Fruit fly (Drosophila melanogaster): ENCODE measurements around the gene CG2004.
A peak's percentile ranks its signal among the peaks of the same experiment; 100 is the strongest.

The CG2004 gene

DNA sequence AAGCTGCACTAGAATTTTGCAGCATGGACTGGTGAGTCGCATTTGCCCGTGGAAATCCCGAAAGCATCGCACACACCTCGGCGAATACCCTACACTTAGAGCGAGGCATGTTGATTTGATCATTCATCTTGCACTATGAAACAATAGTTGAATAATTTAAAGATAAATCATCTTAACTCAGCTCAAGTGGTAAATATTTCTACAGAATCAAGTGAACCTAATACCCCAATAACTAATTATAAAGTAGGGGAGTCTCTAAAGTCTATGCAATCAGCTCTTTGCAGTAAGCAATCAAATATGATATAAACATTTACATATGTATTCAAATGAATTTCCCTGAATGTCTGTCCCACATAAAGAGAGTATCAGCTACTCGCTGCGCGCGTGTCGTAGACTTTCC, 37.3 kb downstream of the CG2004 start (continued):
- no peak for TF ChIP-seq BtbVII (GFP tag; optimal IDR thresholded peaks at IDR 0.05)
- no peak for TF ChIP-seq CG3407 (GFP tag; optimal IDR thresholded peaks at IDR 0.05)
- TF ChIP-seq CG42726 (GFP tag; IDR thresholded peaks at IDR 0.05; ENCODE audit: partially characterized antibody): no peak
- no peak for TF ChIP-seq luna (GFP tag; optimal IDR thresholded peaks at IDR 0.05)
- TF ChIP-seq CG12744 (GFP tag; optimal IDR thresholded peaks at IDR 0.05): no peak
- peak; percentile 23; the same call in 1 of the 2 replicates for TF ChIP-seq Nf-YA (GFP tag; IDR thresholded peaks at IDR 0.05)
- no peak for TF ChIP-seq fu2 (GFP tag; optimal IDR thresholded peaks at IDR 0.05)
- TF ChIP-seq vfl (GFP tag; optimal IDR thresholded peaks at IDR 0.05): no peak
- TF ChIP-seq btn (GFP tag; optimal IDR thresholded peaks at IDR 0.05): no peak
- no peak for TF ChIP-seq Elba2 (GFP tag; optimal IDR thresholded peaks at IDR 0.05)
- no peak for TF ChIP-seq grau (tag; optimal IDR thresholded peaks at IDR 0.05)
- TF ChIP-seq H15 (GFP tag; IDR thresholded peaks at IDR 0.05): peak; percentile 79
- no peak for TF ChIP-seq CG43689 (GFP tag; IDR thresholded peaks at IDR 0.05)
- TF ChIP-seq NFAT (GFP tag; IDR thresholded peaks at IDR 0.05): no peak
- peak; percentile 79 for TF ChIP-seq Camta (GFP tag; optimal IDR thresholded peaks at IDR 0.05)
- TF ChIP-seq CG15011 (GFP tag; optimal IDR thresholded peaks at IDR 0.05): no peak
- TF ChIP-seq knrl (GFP tag; IDR thresholded peaks at IDR 0.05; ENCODE audit: partially characterized antibody): no peak
- no peak for TF ChIP-seq GATAe (GFP tag; conservative IDR thresholded peaks at IDR 0.05)
- TF ChIP-seq CG7987 (GFP tag; optimal IDR thresholded peaks at IDR 0.05): no peak
- TF ChIP-seq grn (GFP tag; optimal IDR thresholded peaks at IDR 0.05): no peak
- TF ChIP-seq Lpt (GFP tag; optimal IDR thresholded peaks at IDR 0.05): no peak
- TF ChIP-seq CG4730 (GFP tag; IDR thresholded peaks at IDR 0.05): no peak
- TF ChIP-seq Asciz (GFP tag; optimal IDR thresholded peaks at IDR 0.05): no peak
- TF ChIP-seq CkIIα-i1 (GFP tag; IDR thresholded peaks at IDR 0.05): no peak
- TF ChIP-seq CG6272 (GFP tag; IDR thresholded peaks at IDR 0.05): no peak
- no peak for TF ChIP-seq Ets65A (GFP tag)
- no peak for TF ChIP-seq CG3995 (GFP tag; optimal IDR thresholded peaks at IDR 0.05)
- TF ChIP-seq jigr1 (GFP tag; IDR thresholded peaks at IDR 0.05): no peak
- TF ChIP-seq CG10543 (GFP tag; optimal IDR thresholded peaks at IDR 0.05): no peak
- TF ChIP-seq CG11093 (GFP tag; IDR thresholded peaks at IDR 0.05): no peak
- TF ChIP-seq mirr (GFP tag; optimal IDR thresholded peaks at IDR 0.05): no peak
- TF ChIP-seq danr (GFP tag; IDR thresholded peaks at IDR 0.05): no peak
- no peak for TF ChIP-seq eyg (GFP tag; optimal IDR thresholded peaks at IDR 0.05)
- no peak for TF ChIP-seq CG17829 (tag; optimal IDR thresholded peaks at IDR 0.05)
- TF ChIP-seq dpn (GFP tag; optimal IDR thresholded peaks at IDR 0.05): peak in 1 of 2 experiments; percentile 85
- no peak for TF ChIP-seq nerfin-2 (GFP tag; IDR thresholded peaks at IDR 0.05; ENCODE audit: partially characterized antibody)
- TF ChIP-seq Scr (GFP tag; IDR thresholded peaks at IDR 0.05; ENCODE audit: partially characterized antibody): no peak
- TF ChIP-seq Fer1 (GFP tag; optimal IDR thresholded peaks at IDR 0.05): no peak
- peak; percentile 84 for TF ChIP-seq pnt (GFP tag; optimal IDR thresholded peaks at IDR 0.05)
- peak; percentile 43 for TF ChIP-seq slou (GFP tag; optimal IDR thresholded peaks at IDR 0.05)
- no peak for TF ChIP-seq Nf-YC (tag; optimal IDR thresholded peaks at IDR 0.05)
- TF ChIP-seq NC2α (GFP tag; optimal IDR thresholded peaks at IDR 0.05): no peak
- peak; percentile 84 for TF ChIP-seq lmd (GFP tag; IDR thresholded peaks at IDR 0.05)
- TF ChIP-seq gt (GFP tag; IDR thresholded peaks at IDR 0.05): no peak
- TF ChIP-seq CG8290 (GFP tag; optimal IDR thresholded peaks at IDR 0.05): peak; percentile 14
- TF ChIP-seq CG8290 (tag; optimal IDR thresholded peaks at IDR 0.05): no peak
- TF ChIP-seq Myb (GFP tag; optimal IDR thresholded peaks at IDR 0.05): no peak
- no peak for TF ChIP-seq sd (tag; optimal IDR thresholded peaks at IDR 0.05)
- TF ChIP-seq fd102C (GFP tag; optimal IDR thresholded peaks at IDR 0.05): no peak
- 0 out of 2 replicates have a peak, but pooled peaks have one; percentile 24 for TF ChIP-seq CG17328 (GFP tag; IDR thresholded peaks at IDR 0.05)
- peak; percentile 93 for TF ChIP-seq nmo (GFP tag; optimal IDR thresholded peaks at IDR 0.05)
- TF ChIP-seq sqz (GFP tag; optimal IDR thresholded peaks at IDR 0.05): no peak
- TF ChIP-seq CG7928 (GFP tag; optimal IDR thresholded peaks at IDR 0.05): no peak

Data from whole organism, embryonic.